Worm (Caenorhabditis elegans) whole organism, L1 larva: ENCODE data around the gene dnsn-1.
A peak's percentile ranks its signal among the peaks of the same experiment; 100 is the strongest.

ENCODE experiments used
- C04F5.9 ChIP-seq: sonication (generic microtip); optimal IDR thresholded peaks from 2 replicates; lab custom pipeline; 2016; ENCODE audit warnings: missing genetic modification characterization, missing compliant biosample characterization
- C16A3.4 ChIP-seq: fragments of 150-350 bp; optimal IDR thresholded peaks from 2 replicates; lab custom pipeline; 2014; ENCODE audit warnings: missing biosample characterization, missing genetic modification characterization
- C34B4.2 ChIP-seq: sonication (generic microtip); optimal IDR thresholded peaks from 2 replicates; lab custom pipeline; 2017; ENCODE audit warnings: mild to moderate bottlenecking, missing genetic modification characterization, missing compliant biosample characterization
- aha-1 ChIP-seq: fragments of 150-350 bp; optimal IDR thresholded peaks from 2 replicates; lab custom pipeline; 2014; ENCODE audit warnings: missing biosample characterization, missing genetic modification characterization
- alr-1 ChIP-seq: fragments of 200-800 bp; sonication (Bioruptor generic); optimal IDR thresholded peaks from 2 replicates; lab custom pipeline; 2018; ENCODE audit warnings: borderline replicate concordance, mild to moderate bottlenecking, missing genetic modification characterization, missing compliant biosample characterization
- ama-1 ChIP-seq: fragments of 150-350 bp; optimal IDR thresholded peaks from 2 replicates; lab custom pipeline; 2014
- blmp-1 ChIP-seq: fragments of 150-350 bp; optimal IDR thresholded peaks from 2 replicates; lab custom pipeline; 2014; ENCODE audit warnings: missing biosample characterization, missing genetic modification characterization
- ceh-63 ChIP-seq: fragments of 200-800 bp; sonication (Bioruptor generic); optimal IDR thresholded peaks from 2 replicates; lab custom pipeline; 2018; ENCODE audit warnings: mild to moderate bottlenecking, missing genetic modification characterization, missing compliant biosample characterization
- ceh-8 ChIP-seq: fragments of 200-800 bp; sonication (Bioruptor generic); optimal IDR thresholded peaks from 2 replicates; lab custom pipeline; 2018; ENCODE audit warnings: mild to moderate bottlenecking, missing genetic modification characterization, moderate library complexity, missing compliant biosample characterization
- ceh-88 ChIP-seq: fragments of 200-800 bp; sonication (Bioruptor generic); IDR thresholded peaks from 2 replicates; pipeline ENCODE4 v1.3.6; 2022; ENCODE audit warnings: missing genetic modification characterization, missing compliant biosample characterization
- ceh-90 ChIP-seq: sonication (generic microtip); optimal IDR thresholded peaks from 2 replicates; lab custom pipeline; 2016; ENCODE audit warnings: missing genetic modification characterization, missing compliant biosample characterization
- dsc-1 ChIP-seq: sonication (generic microtip); optimal IDR thresholded peaks from 2 replicates; lab custom pipeline; 2016; ENCODE audit warnings: mild to moderate bottlenecking, missing genetic modification characterization, missing compliant biosample characterization
- efl-1 ChIP-seq, 4 experiments: fragments of 150-350 bp; optimal IDR thresholded peaks in 3 of 4; peaks in 1 of 4; 1 replicate in 1 of 4; 2 replicates in 3 of 4; lab custom pipeline; 2014; ENCODE audit warnings: missing biosample characterization in 2 of 4, missing genetic modification characterization in 2 of 4, missing genetic modification reagents in 2 of 4
- egl-27 ChIP-seq, 2 experiments: fragments of 150-350 bp in 1 of 2; sonication (generic microtip); optimal IDR thresholded peaks; 3 replicates each; lab custom pipeline; 2017 to 2018; ENCODE audit warnings: missing biosample characterization in 2 of 2, missing genetic modification characterization in 2 of 2, missing genetic modification reagents in 2 of 2
- elt-2 ChIP-seq: sonication (generic microtip); optimal IDR thresholded peaks from 2 replicates; lab custom pipeline; 2016; ENCODE audit warnings: missing genetic modification characterization, mild to moderate bottlenecking, inconsistent platforms, missing compliant biosample characterization, missing genetic modification reagents
- fkh-4 ChIP-seq: sonication (generic microtip); optimal IDR thresholded peaks from 2 replicates; lab custom pipeline; 2016; ENCODE audit warnings: missing compliant biosample characterization, missing genetic modification characterization, borderline replicate concordance
- fkh-8 ChIP-seq: sonication (generic microtip); optimal IDR thresholded peaks from 2 replicates; lab custom pipeline; 2016; ENCODE audit warnings: mild to moderate bottlenecking, missing genetic modification characterization, missing compliant biosample characterization
- grh-1 ChIP-seq: fragments of 200-800 bp; sonication (Bioruptor generic); IDR thresholded peaks from 2 replicates; pipeline ENCODE4 v1.3.6; 2022; ENCODE audit warnings: missing genetic modification reagents, missing genetic modification characterization, missing compliant biosample characterization
- hlh-17 ChIP-seq: fragments of 200-800 bp; sonication (Bioruptor generic); optimal IDR thresholded peaks from 2 replicates; lab custom pipeline; 2018; ENCODE audit warnings: missing genetic modification characterization, mild to moderate bottlenecking, missing compliant biosample characterization, moderate library complexity, borderline replicate concordance
- isw-1 ChIP-seq: fragments of 200-800 bp; sonication (Bioruptor generic); IDR thresholded peaks from 2 replicates; pipeline ENCODE4 v1.3.6; 2022; ENCODE audit warnings: missing genetic modification characterization, missing compliant biosample characterization
- lin-13 ChIP-seq: fragments of 150-350 bp; optimal IDR thresholded peaks from 2 replicates; lab custom pipeline; 2014; ENCODE audit warnings: missing biosample characterization, missing genetic modification reagents, missing genetic modification characterization
- lin-14 ChIP-seq: fragments of 200-800 bp; sonication (Bioruptor generic); optimal IDR thresholded peaks from 2 replicates; lab custom pipeline; 2018; ENCODE audit warnings: mild to moderate bottlenecking, missing genetic modification characterization, moderate library complexity, missing compliant biosample characterization
- mdl-1 ChIP-seq, 2 experiments: fragments of 150-350 bp; optimal IDR thresholded peaks; 2 replicates each; lab custom pipeline; 2014 to 2017; ENCODE audit warnings: missing biosample characterization in 2 of 2, missing genetic modification characterization in 2 of 2, inconsistent platforms in 1 of 2
- nhr-11 ChIP-seq: fragments of 150-350 bp; optimal IDR thresholded peaks from 2 replicates; lab custom pipeline; 2014; ENCODE audit warnings: missing biosample characterization, missing genetic modification characterization
- nhr-76 ChIP-seq: sonication (generic microtip); optimal IDR thresholded peaks from 2 replicates; lab custom pipeline; 2017; ENCODE audit warnings: missing biosample characterization, missing genetic modification characterization
- nhr-85 ChIP-seq: sonication (generic microtip); peaks from one replicate; lab custom pipeline; 2016; ENCODE audit warnings: missing genetic modification characterization, inconsistent platforms, missing compliant biosample characterization
- rnt-1 ChIP-seq: sonication (generic microtip); optimal IDR thresholded peaks from 2 replicates; lab custom pipeline; 2016; ENCODE audit warnings: mild to moderate bottlenecking, missing genetic modification characterization, moderate library complexity, missing compliant biosample characterization
- snu-23 ChIP-seq: sonication (generic microtip); optimal IDR thresholded peaks from 2 replicates; lab custom pipeline; 2016; ENCODE audit warnings: missing genetic modification characterization, missing compliant biosample characterization
- sptf-1 ChIP-seq: fragments of 150-350 bp; optimal IDR thresholded peaks from 2 replicates; lab custom pipeline; 2014; ENCODE audit warnings: missing biosample characterization, missing genetic modification characterization
- sup-37 ChIP-seq: fragments of 200-800 bp; sonication (Bioruptor generic); optimal IDR thresholded peaks from 2 replicates; lab custom pipeline; 2018; ENCODE audit warnings: mild to moderate bottlenecking, missing genetic modification characterization, missing compliant biosample characterization
- swsn-7 ChIP-seq: sonication (generic microtip); optimal IDR thresholded peaks from 2 replicates; lab custom pipeline; 2016; ENCODE audit warnings: missing genetic modification characterization, missing compliant biosample characterization
- tlp-1 ChIP-seq: fragments of 150-350 bp; optimal IDR thresholded peaks from 2 replicates; lab custom pipeline; 2014; ENCODE audit warnings: missing biosample characterization, missing genetic modification characterization
- unc-130 ChIP-seq: fragments of 150-350 bp; optimal IDR thresholded peaks from 2 replicates; lab custom pipeline; 2017; ENCODE audit warnings: missing biosample characterization, missing genetic modification characterization, inconsistent platforms
- unc-30 ChIP-seq: sonication (generic microtip); optimal IDR thresholded peaks from 2 replicates; lab custom pipeline; 2017; ENCODE audit warnings: missing biosample characterization, missing genetic modification characterization
- unc-62 ChIP-seq: fragments of 150-350 bp; optimal IDR thresholded peaks from 2 replicates; lab custom pipeline; 2014; ENCODE audit warnings: missing biosample characterization, missing genetic modification reagents, missing genetic modification characterization
- unc-86 ChIP-seq: sonication (generic microtip); optimal IDR thresholded peaks from 2 replicates; lab custom pipeline; 2016; ENCODE audit warnings: missing genetic modification characterization, missing compliant biosample characterization
- vab-15 ChIP-seq: sonication (generic microtip); optimal IDR thresholded peaks from 2 replicates; lab custom pipeline; 2017; ENCODE audit warnings: missing genotype, mild to moderate bottlenecking, missing genetic modification characterization, missing compliant biosample characterization
- xbp-1 ChIP-seq: sonication (generic microtip); optimal IDR thresholded peaks from 2 replicates; lab custom pipeline; 2016; ENCODE audit warnings: missing genetic modification characterization, missing compliant biosample characterization
- ztf-11 ChIP-seq, 2 experiments: sonication (generic microtip); optimal IDR thresholded peaks; 2 replicates each; lab custom pipeline; 2016 to 2017; ENCODE audit warnings: missing genetic modification characterization in 2 of 2, missing biosample characterization in 1 of 2, missing compliant biosample characterization in 1 of 2

Gene dnsn-1

DNA sequence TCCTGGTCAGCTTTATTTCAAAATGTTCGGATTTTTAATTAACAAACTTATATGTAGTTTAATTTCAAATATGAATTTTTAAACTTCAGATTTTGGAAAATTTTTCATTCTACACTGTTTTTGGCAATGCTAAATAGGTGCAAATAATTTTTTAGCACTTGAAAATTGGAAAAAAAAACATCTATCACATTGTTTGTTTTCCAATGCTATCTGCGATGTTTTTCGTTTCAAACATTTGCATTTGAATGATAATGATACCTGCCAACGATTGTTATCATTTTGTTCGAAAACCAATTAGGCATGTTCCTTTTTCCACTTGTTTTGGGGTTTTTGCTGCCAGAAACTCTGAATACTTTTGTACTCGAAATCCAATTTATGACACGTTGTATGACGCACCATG, 35.8 kb downstream of the dnsn-1 start, which contains the start of gene C03H5.4:
C03H5.4 (plus strand) TSS at position 301 of the 400 bp plus-strand sequence.
- no peak for TF ChIP-seq xbp-1 (tag; lab: Kevin White, UChicago)
- no peak for TF ChIP-seq elt-2 (tag; lab: Kevin White, UChicago)
- TF ChIP-seq fkh-4 (tag; lab: Kevin White, UChicago), result no peak
- TF ChIP-seq lin-14, result no peak
- TF ChIP-seq ceh-63 (GFP tag; lab: Kevin White, UChicago), result no peak
- TF ChIP-seq nhr-11 (tag; lab: Kevin White, UChicago), result no peak
- no peak for TF ChIP-seq C16A3.4
- no peak for TF ChIP-seq sup-37 (GFP tag; lab: Kevin White, UChicago)
- no peak for TF ChIP-seq dsc-1 (tag; lab: Kevin White, UChicago)

DNA sequence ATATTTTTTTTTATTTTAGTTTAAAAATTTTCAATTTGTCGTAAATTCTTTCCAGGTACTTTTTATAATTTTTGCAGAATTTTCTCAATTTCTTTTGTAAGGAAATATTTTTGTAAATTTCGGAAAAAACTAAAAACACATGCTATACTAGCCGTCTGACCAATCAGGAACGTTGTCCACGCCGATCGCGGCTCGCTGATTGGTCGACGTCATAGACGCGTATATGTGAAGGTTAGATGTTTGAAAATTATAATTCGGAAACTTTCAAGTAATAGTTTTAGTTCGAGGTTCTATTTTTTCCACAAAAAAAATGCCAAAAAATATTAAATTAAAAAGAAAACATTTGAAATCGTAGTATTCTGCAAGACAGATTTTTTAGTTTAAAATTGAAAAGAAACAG, 38.5 kb downstream of the dnsn-1 start:
- TF ChIP-seq xbp-1 (tag; lab: Kevin White, UChicago), result peak; percentile 67
- TF ChIP-seq mdl-1 (tag; optimal IDR thresholded peaks at IDR 0.05; lab: Kevin White, UChicago), result no peak
- no peak for TF ChIP-seq lin-13 (GFP tag; lab: Kevin White, UChicago)

DNA sequence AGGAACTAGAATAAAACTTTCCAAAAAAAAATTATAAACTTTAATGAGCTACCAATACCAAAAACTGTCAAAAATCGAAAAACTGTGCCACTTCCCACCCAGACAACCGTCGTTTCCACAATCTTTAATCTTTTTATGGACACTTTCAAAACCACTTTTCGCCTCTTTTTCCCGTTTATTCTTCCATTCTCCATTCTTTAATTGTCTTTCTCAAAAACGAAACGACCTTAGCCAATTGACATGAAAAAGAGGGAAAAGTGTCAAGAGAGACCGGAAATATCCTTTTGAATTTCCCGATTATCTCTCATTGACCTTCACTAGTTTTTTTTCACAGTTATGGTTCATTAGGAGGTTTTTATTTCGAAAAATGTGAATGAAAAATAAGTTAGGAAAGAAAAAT, 39.2 kb downstream of the dnsn-1 start:
- peak; percentile 78 for TF ChIP-seq blmp-1
- no peak for TF ChIP-seq ama-1 (lab: Kevin White, UChicago)
- TF ChIP-seq nhr-85 (tag; lab: Kevin White, UChicago), result peak; percentile 69

DNA sequence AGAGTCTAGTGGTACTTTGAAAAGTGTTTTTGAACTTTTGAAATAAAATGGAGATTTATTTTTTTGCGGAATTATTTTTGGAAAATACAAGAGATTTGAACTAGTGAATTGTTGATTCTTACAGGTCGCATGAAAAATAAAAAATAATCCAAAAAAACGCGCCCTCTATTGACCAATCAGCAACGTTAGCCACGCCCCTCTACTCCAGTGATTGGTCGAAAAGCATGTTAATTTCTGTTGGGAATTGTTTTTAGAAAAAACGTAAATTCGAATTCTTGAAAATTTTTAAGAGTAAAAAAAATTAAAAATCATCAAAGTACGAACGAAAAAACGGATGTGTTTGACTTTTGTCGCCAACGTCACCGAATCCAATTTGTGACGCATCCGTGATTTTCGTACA, 40.3 kb downstream of the dnsn-1 start:
- no peak for TF ChIP-seq C34B4.2 (tag; lab: Kevin White, UChicago)
- TF ChIP-seq sptf-1 (tag; lab: Kevin White, UChicago), result no peak
- TF ChIP-seq, all 84 proteins: peak for 0

DNA sequence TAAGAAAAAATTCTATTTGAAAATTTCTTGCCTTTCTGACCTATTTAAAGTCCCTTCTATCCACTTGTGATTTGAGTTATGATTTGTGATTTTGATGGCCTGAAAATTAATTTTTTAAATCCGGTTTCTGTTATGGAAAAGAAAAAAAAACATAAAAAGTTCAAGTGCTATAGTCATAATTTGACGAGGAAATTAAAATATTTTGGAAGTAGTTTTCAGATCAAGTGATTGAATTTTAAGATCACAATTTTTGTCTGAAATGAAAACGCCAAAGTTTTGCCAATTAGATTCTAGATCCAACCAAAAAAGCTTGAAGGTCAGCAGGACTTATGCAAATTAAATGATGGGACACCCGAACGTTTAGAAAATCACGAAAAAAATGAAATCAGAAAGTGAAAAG, 43.3 kb downstream of the dnsn-1 start, which contains the start of gene ptr-3:
ptr-3 (minus strand) TSS at position 101 of the 400 bp plus-strand sequence.
- TF ChIP-seq unc-30, result no peak
- TF ChIP-seq nhr-85 (tag; lab: Kevin White, UChicago), result no peak
- no peak for TF ChIP-seq hlh-17 (GFP tag; lab: Kevin White, UChicago)
- no peak for TF ChIP-seq dsc-1 (tag; lab: Kevin White, UChicago)
- no peak for TF ChIP-seq rnt-1
- no peak for TF ChIP-seq ztf-11 (tag; optimal IDR thresholded peaks at IDR 0.05; lab: Kevin White, UChicago)
- TF ChIP-seq efl-1 (optimal IDR thresholded peaks at IDR 0.05; lab: Kevin White, UChicago), result no peak
- no peak for TF ChIP-seq efl-1 (GFP tag; optimal IDR thresholded peaks at IDR 0.05 in 1 of 2; lab: Kevin White, UChicago)
- no peak for TF ChIP-seq elt-2 (tag; lab: Kevin White, UChicago)
- no peak for TF ChIP-seq nhr-76 (tag; lab: Kevin White, UChicago)
- TF ChIP-seq fkh-8, result no peak
- no peak for TF ChIP-seq xbp-1 (tag; lab: Kevin White, UChicago)
- no peak for TF ChIP-seq aha-1
- no peak for TF ChIP-seq swsn-7 (tag; lab: Kevin White, UChicago)
- no peak for TF ChIP-seq isw-1 (GFP tag; lab: Robert Waterston, UW)

DNA sequence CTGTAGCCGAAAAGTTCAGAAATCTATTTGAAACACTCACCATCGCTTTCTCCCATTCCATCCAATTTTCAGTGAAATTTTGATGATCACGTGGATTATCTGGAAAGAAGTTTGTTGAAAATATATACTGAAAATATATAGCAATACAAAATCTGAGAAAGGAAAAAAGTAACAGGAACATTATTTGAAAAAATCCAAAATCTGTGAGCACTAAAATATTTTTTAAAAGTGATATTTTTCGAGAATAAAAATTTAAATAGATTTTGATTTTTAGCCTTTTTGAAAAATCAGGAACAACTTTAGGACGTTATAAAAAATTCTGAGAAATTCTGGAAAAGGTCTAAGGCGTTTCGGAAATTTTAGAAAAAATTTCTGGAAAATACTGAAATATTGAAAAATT, 53.8 kb downstream of the dnsn-1 start, which contains the start of gene dmsr-4:
dmsr-4 (minus strand) TSS at position 101 of the 400 bp plus-strand sequence.
- TF ChIP-seq egl-27 (tag; optimal IDR thresholded peaks at IDR 0.05; lab: Kevin White, UChicago) (no peak), snu-23 (GFP tag; lab: Kevin White, UChicago) (no peak), C04F5.9 (tag; lab: Kevin White, UChicago) (no peak), mdl-1 (tag; optimal IDR thresholded peaks at IDR 0.05; lab: Kevin White, UChicago) (no peak), unc-130 (tag; lab: Kevin White, UChicago) (no peak), ceh-8 (GFP tag; lab: Kevin White, UChicago) (no peak), tlp-1 (tag; lab: Kevin White, UChicago) (no peak), grh-1 (GFP tag; lab: Robert Waterston, UW) (no peak), lin-13 (GFP tag; lab: Kevin White, UChicago) (no peak), ceh-90 (no peak), unc-86 (tag; lab: Kevin White, UChicago) (no peak), unc-62 (GFP tag; lab: Kevin White, UChicago) (no peak), nhr-85 (tag; lab: Kevin White, UChicago) (no peak), alr-1 (tag; lab: Kevin White, UChicago) (no peak), vab-15 (no peak), ceh-88 (GFP tag; lab: Robert Waterston, UW) (no peak)
